Fruit fly (Drosophila melanogaster) whole organism, embryonic: ENCODE results near the gene Nepl3.
A peak's percentile ranks its signal among the peaks of the same experiment; 100 is the strongest.

Source experiments
- Atf6 ChIP-seq: fragments of 200-800 bp; sonication (Bioruptor generic); IDR thresholded peaks from 2 replicates; pipeline ENCODE4 v1.3.6; 2022; ENCODE audit warnings: missing biosample characterization, missing genetic modification characterization
- Blimp-1 ChIP-seq: fragments of 200-800 bp; sonication (Bioruptor generic); optimal IDR thresholded peaks from 3 replicates; lab custom pipeline; 2018; ENCODE audit warnings: missing biosample characterization, missing genetic modification characterization, mild to moderate bottlenecking, moderate library complexity, missing genetic modification reagents
- CG10462 ChIP-seq: fragments of 200-800 bp; sonication (Bioruptor generic); optimal IDR thresholded peaks from 2 replicates; lab custom pipeline; 2016; ENCODE audit warnings: missing biosample characterization, missing genetic modification characterization
- CG11504 ChIP-seq: fragments of 200-800 bp; sonication (Bioruptor generic); optimal IDR thresholded peaks from 3 replicates; lab custom pipeline; 2019; ENCODE audit warnings: missing biosample characterization, mild to moderate bottlenecking, missing genetic modification characterization, moderate library complexity
- CG13123 ChIP-seq: fragments of 200-800 bp; sonication (Bioruptor generic); optimal IDR thresholded peaks from 2 replicates; lab custom pipeline; 2016; ENCODE audit warnings: missing biosample characterization, missing genetic modification characterization
- CG14050 ChIP-seq: fragments of 200-800 bp; sonication (Bioruptor generic); IDR thresholded peaks from 3 replicates; pipeline ENCODE4 v1.3.6; 2022; ENCODE audit warnings: missing biosample characterization, missing genetic modification characterization
- CG15073 ChIP-seq: fragments of 200-800 bp; sonication (Bioruptor generic); optimal IDR thresholded peaks from 2 replicates; lab custom pipeline; 2016; ENCODE audit warnings: missing biosample characterization, missing genetic modification characterization
- CG16779 ChIP-seq: fragments of 200-800 bp; sonication (Bioruptor generic); IDR thresholded peaks from 2 replicates; pipeline ENCODE4 v1.3.6; 2022; ENCODE audit warnings: missing biosample characterization, missing genetic modification characterization
- CG17612 ChIP-seq: fragments of 200-800 bp; sonication (Bioruptor generic); IDR thresholded peaks from 2 replicates; pipeline ENCODE4 v1.3.6; 2022; ENCODE audit warnings: missing biosample characterization, missing genetic modification characterization
- CG1832 ChIP-seq: fragments of 200-800 bp; sonication (Bioruptor generic); optimal IDR thresholded peaks from 2 replicates; lab custom pipeline; 2017; ENCODE audit warnings: missing biosample characterization, mild to moderate bottlenecking, missing genetic modification characterization, inconsistent platforms
- CG18476 ChIP-seq: fragments of 200-800 bp; sonication (Bioruptor generic); optimal IDR thresholded peaks from 2 replicates; lab custom pipeline; 2016; ENCODE audit warnings: missing biosample characterization, mild to moderate bottlenecking, missing genetic modification characterization
- CG18599 ChIP-seq: fragments of 200-800 bp; sonication (Bioruptor generic); optimal IDR thresholded peaks from 3 replicates; lab custom pipeline; 2017; ENCODE audit warnings: missing biosample characterization, missing genetic modification characterization, mild to moderate bottlenecking, moderate library complexity, missing genetic modification reagents
- CG2120 ChIP-seq: fragments of 200-800 bp; sonication (Bioruptor generic); optimal IDR thresholded peaks from 3 replicates; lab custom pipeline; 2016; ENCODE audit warnings: missing biosample characterization, missing genetic modification characterization
- CG31441 ChIP-seq: fragments of 200-800 bp; sonication (Bioruptor generic); IDR thresholded peaks from 2 replicates; pipeline ENCODE4 v1.3.6; 2022; ENCODE audit warnings: missing biosample characterization, missing genetic modification characterization
- CG3163 ChIP-seq: fragments of 200-800 bp; sonication (Bioruptor generic); optimal IDR thresholded peaks from 3 replicates; lab custom pipeline; 2016; ENCODE audit warnings: missing biosample characterization, missing genetic modification characterization
- CG4328 ChIP-seq: fragments of 200-800 bp; sonication (Bioruptor generic); optimal IDR thresholded peaks from 3 replicates; lab custom pipeline; 2017; ENCODE audit warnings: missing biosample characterization, missing genetic modification reagents, missing genetic modification characterization
- CG4617 ChIP-seq: fragments of 200-800 bp; sonication (Bioruptor generic); optimal IDR thresholded peaks from 3 replicates; lab custom pipeline; 2016; ENCODE audit warnings: missing biosample characterization, missing genetic modification characterization, borderline replicate concordance
- CG4820 ChIP-seq: fragments of 200-800 bp; sonication (Bioruptor generic); optimal IDR thresholded peaks from 3 replicates; lab custom pipeline; 2016; ENCODE audit warnings: missing biosample characterization, missing genetic modification characterization
- CG6254 ChIP-seq: fragments of 200-800 bp; sonication (Bioruptor generic); optimal IDR thresholded peaks from 3 replicates; lab custom pipeline; 2017; ENCODE audit warnings: mild to moderate bottlenecking, missing biosample characterization, missing genetic modification reagents, missing genetic modification characterization
- CG6272 ChIP-seq: fragments of 200-800 bp; sonication (Bioruptor generic); IDR thresholded peaks from 2 replicates; pipeline ENCODE4 v1.3.6; 2022; ENCODE audit warnings: missing biosample characterization, missing genetic modification characterization
- CG6813 ChIP-seq: fragments of 200-800 bp; sonication (Bioruptor generic); optimal IDR thresholded peaks from 2 replicates; lab custom pipeline; 2017; ENCODE audit warnings: missing biosample characterization, missing genetic modification characterization, mild to moderate bottlenecking, moderate library complexity, missing genetic modification reagents
- CG9215 ChIP-seq: fragments of 200-800 bp; sonication (Bioruptor generic); IDR thresholded peaks from 2 replicates; pipeline ENCODE4 v1.3.6; 2022; ENCODE audit warnings: missing biosample characterization, missing genetic modification characterization
- CG9609 ChIP-seq: fragments of 200-800 bp; sonication (Bioruptor generic); optimal IDR thresholded peaks from 3 replicates; lab custom pipeline; 2016; ENCODE audit warnings: missing biosample characterization, missing genetic modification characterization
- Dek ChIP-seq: fragments of 200-800 bp; sonication (Bioruptor generic); optimal IDR thresholded peaks from 3 replicates; lab custom pipeline; 2019; ENCODE audit warnings: missing biosample characterization, mild to moderate bottlenecking, missing genetic modification characterization, moderate library complexity
- Eip74EF ChIP-seq, 2 experiments: fragments of 200-800 bp in 1 of 2; fragments of >200 bp in 1 of 2; sonication (Bioruptor generic) in 1 of 2; optimal IDR thresholded peaks; 2 replicates each; lab custom pipeline; 2017 to 2019; ENCODE audit warnings: missing biosample characterization in 2 of 2, missing genetic modification characterization in 2 of 2, mild to moderate bottlenecking in 1 of 2, moderate library complexity in 1 of 2
- Elba2 ChIP-seq: fragments of 200-800 bp; sonication (Bioruptor generic); optimal IDR thresholded peaks from 3 replicates; lab custom pipeline; 2016; ENCODE audit warnings: missing biosample characterization, missing genetic modification characterization
- Hey ChIP-seq: fragments of 200-800 bp; sonication (Bioruptor generic); optimal IDR thresholded peaks from 3 replicates; lab custom pipeline; 2018; ENCODE audit warnings: missing biosample characterization, mild to moderate bottlenecking, missing genetic modification characterization
- Sry-β ChIP-seq: fragments of 200-800 bp; sonication (Bioruptor generic); optimal IDR thresholded peaks from 2 replicates; lab custom pipeline; 2018; ENCODE audit warnings: missing biosample characterization, mild to moderate bottlenecking, missing genetic modification characterization, moderate library complexity
- Sry-δ ChIP-seq: fragments of 200-800 bp; sonication (Bioruptor generic); optimal IDR thresholded peaks from 2 replicates; lab custom pipeline; 2016; ENCODE audit warnings: missing biosample characterization, missing genetic modification characterization
- YL-1 ChIP-seq: fragments of 200-800 bp; sonication (Bioruptor generic); optimal IDR thresholded peaks from 3 replicates; lab custom pipeline; 2017; ENCODE audit warnings: missing biosample characterization, mild to moderate bottlenecking, missing genetic modification characterization
- aop ChIP-seq: fragments of 200-800 bp; sonication (Bioruptor generic); IDR thresholded peaks from 2 replicates; pipeline ENCODE4 v1.3.6; 2022; ENCODE audit warnings: missing biosample characterization, missing genetic modification characterization
- ato ChIP-seq: fragments of 200-800 bp; sonication (Bioruptor generic); IDR thresholded peaks from 2 replicates; pipeline ENCODE4 v1.3.6; 2022; ENCODE audit warnings: missing biosample characterization, missing genetic modification characterization; ENCODE audit not compliant: partially characterized antibody
- bab2 ChIP-seq: fragments of 200-800 bp; sonication (Bioruptor generic); optimal IDR thresholded peaks from 2 replicates; lab custom pipeline; 2016; ENCODE audit warnings: missing biosample characterization, missing genetic modification characterization
- bsh ChIP-seq, 2 experiments: fragments of 200-800 bp; sonication (Bioruptor generic); optimal IDR thresholded peaks; 2 replicates each; lab custom pipeline; 2017 to 2018; ENCODE audit warnings: mild to moderate bottlenecking in 2 of 2, missing biosample characterization in 2 of 2, missing genetic modification characterization in 2 of 2, moderate library complexity in 1 of 2
- dati ChIP-seq: fragments of 200-800 bp; sonication (Bioruptor generic); IDR thresholded peaks from 2 replicates; pipeline ENCODE4 v1.3.6; 2022; ENCODE audit warnings: missing biosample characterization, missing genetic modification characterization
- emc ChIP-seq: fragments of 200-800 bp; sonication (Bioruptor generic); optimal IDR thresholded peaks from 2 replicates; lab custom pipeline; 2016; ENCODE audit warnings: missing biosample characterization, missing genetic modification characterization
- gem ChIP-seq: fragments of 200-800 bp; sonication (Bioruptor generic); optimal IDR thresholded peaks from 2 replicates; lab custom pipeline; 2019; ENCODE audit warnings: missing biosample characterization, mild to moderate bottlenecking, missing genetic modification characterization, moderate library complexity
- grn ChIP-seq: fragments of 200-800 bp; sonication (Bioruptor generic); optimal IDR thresholded peaks from 3 replicates; lab custom pipeline; 2017; ENCODE audit warnings: missing biosample characterization, missing genetic modification characterization
- hth ChIP-seq: fragments of >200 bp; optimal IDR thresholded peaks from 2 replicates; lab custom pipeline; 2017; ENCODE audit warnings: inconsistent platforms
- ind ChIP-seq: fragments of 200-800 bp; sonication (Bioruptor generic); optimal IDR thresholded peaks from 3 replicates; lab custom pipeline; 2016; ENCODE audit warnings: missing biosample characterization, missing genetic modification characterization
- jing ChIP-seq: fragments of 200-800 bp; sonication (Bioruptor generic); optimal IDR thresholded peaks from 2 replicates; lab custom pipeline; 2018; ENCODE audit warnings: missing biosample characterization, mild to moderate bottlenecking, missing genetic modification characterization
- kni ChIP-seq: fragments of 200-800 bp; sonication (Bioruptor generic); optimal IDR thresholded peaks from 3 replicates; lab custom pipeline; 2017; ENCODE audit warnings: mild to moderate bottlenecking, missing biosample characterization, missing genetic modification reagents, missing genetic modification characterization
- lola ChIP-seq, 3 experiments: fragments of >200 bp in 2 of 3; fragments of 200-800 bp in 1 of 3; sonication (Bioruptor generic) in 1 of 3; optimal IDR thresholded peaks; 2 replicates each; lab custom pipeline; 2017 to 2019; ENCODE audit warnings: missing biosample characterization in 3 of 3, missing genetic modification characterization in 3 of 3, mild to moderate bottlenecking in 1 of 3, moderate library complexity in 1 of 3
- mirr ChIP-seq: fragments of 200-800 bp; sonication (Bioruptor generic); optimal IDR thresholded peaks from 3 replicates; lab custom pipeline; 2018; ENCODE audit warnings: missing biosample characterization, mild to moderate bottlenecking, missing genetic modification characterization
- mld ChIP-seq: fragments of 200-800 bp; sonication (Bioruptor generic); IDR thresholded peaks from 3 replicates; pipeline ENCODE4 v1.3.6; 2022; ENCODE audit warnings: missing biosample characterization, missing genetic modification characterization; ENCODE audit not compliant: partially characterized antibody
- nmo ChIP-seq: fragments of 200-800 bp; sonication (Bioruptor generic); optimal IDR thresholded peaks from 2 replicates; lab custom pipeline; 2018; ENCODE audit warnings: missing biosample characterization, mild to moderate bottlenecking, missing genetic modification characterization, moderate library complexity
- ranshi ChIP-seq: fragments of 200-800 bp; sonication (Bioruptor generic); IDR thresholded peaks from 2 replicates; pipeline ENCODE4 v1.3.6; 2022; ENCODE audit warnings: missing biosample characterization, missing genetic modification characterization
- rib ChIP-seq: fragments of 200-800 bp; sonication (Bioruptor generic); IDR thresholded peaks from 2 replicates; pipeline ENCODE4 v1.3.6; 2022; ENCODE audit warnings: missing biosample characterization, missing genetic modification characterization
- seq ChIP-seq: fragments of 200-800 bp; sonication (Bioruptor generic); IDR thresholded peaks from 2 replicates; pipeline ENCODE4 v1.3.6; 2022; ENCODE audit warnings: missing biosample characterization, missing genetic modification characterization
- so ChIP-seq: fragments of 200-800 bp; sonication (Bioruptor generic); IDR thresholded peaks from 3 replicates; pipeline ENCODE4 v1.3.6; 2022; ENCODE audit warnings: missing biosample characterization, missing genetic modification characterization
- z ChIP-seq: fragments of 200-800 bp; sonication (Bioruptor generic); IDR thresholded peaks from 3 replicates; pipeline ENCODE4 v1.3.6; 2022; ENCODE audit warnings: missing biosample characterization, missing genetic modification characterization

The Nepl3 gene

dm6 chr2L:5054953-5055352 lies 3.1 kb downstream of the Nepl3 start, which contains the start of the genes CG14036 and His3.3A (continued):
- TF ChIP-seq CG31441 (GFP tag; lab: Robert Waterston, UW): no peak
- no peak for TF ChIP-seq rib (GFP tag; lab: Robert Waterston, UW)
- TF ChIP-seq CG14050: no peak
- TF ChIP-seq CG18599 (GFP tag; lab: Kevin White, UChicago): no peak
- no peak for TF ChIP-seq CG10462 (GFP tag; lab: Kevin White, UChicago)
- peak; percentile 18 for TF ChIP-seq CG11504
- TF ChIP-seq dati (GFP tag; lab: Robert Waterston, UW): no peak
- TF ChIP-seq Sry-δ (GFP tag; lab: Kevin White, UChicago): peak; percentile 65
- TF ChIP-seq CG15073: no peak
- no peak for TF ChIP-seq grn (GFP tag; lab: Kevin White, UChicago)
- TF ChIP-seq Eip74EF (GFP tag; optimal IDR thresholded peaks at IDR 0.05; lab: Kevin White, UChicago): no peak
- TF ChIP-seq ato (GFP tag; lab: Robert Waterston, UW): 0 out of 2 replicates have a peak, but pooled peaks have one; percentile 25
- no peak for TF ChIP-seq CG1832 (GFP tag; lab: Kevin White, UChicago)
- TF ChIP-seq CG17612 (GFP tag; lab: Robert Waterston, UW): no peak
- no peak for TF ChIP-seq CG3163
- TF ChIP-seq CG4328: no peak
- TF ChIP-seq nmo (GFP tag; lab: Kevin White, UChicago): peak; percentile 56
- TF ChIP-seq CG9609 (GFP tag; lab: Kevin White, UChicago): no peak
- peak; percentile 6 for TF ChIP-seq bab2 (GFP tag; lab: Kevin White, UChicago)
- TF ChIP-seq ranshi (GFP tag; lab: Robert Waterston, UW): no peak
- TF ChIP-seq seq (GFP tag; lab: Robert Waterston, UW): no peak
- TF ChIP-seq bsh (GFP tag; optimal IDR thresholded peaks at IDR 0.05; lab: Kevin White, UChicago): no peak
- TF ChIP-seq CG6254 (GFP tag; lab: Kevin White, UChicago): no peak
- TF ChIP-seq CG4617 (GFP tag; lab: Kevin White, UChicago): peak; percentile 43
- TF ChIP-seq so: no peak
- TF ChIP-seq CG6813 (GFP tag; lab: Kevin White, UChicago): no peak
- TF ChIP-seq ind: no peak
- peak; percentile 46 for TF ChIP-seq CG2120 (GFP tag; lab: Kevin White, UChicago)
- TF ChIP-seq CG9215 (GFP tag; lab: Robert Waterston, UW): no peak
- TF ChIP-seq Sry-β (GFP tag; lab: Kevin White, UChicago): peak; percentile 1
- TF ChIP-seq CG6272: no peak
- TF ChIP-seq z (GFP tag; lab: Robert Waterston, UW): no peak
- TF ChIP-seq Blimp-1 (GFP tag; lab: Kevin White, UChicago): peak; percentile 69
- TF ChIP-seq kni (GFP tag; lab: Kevin White, UChicago): no peak
- no peak for TF ChIP-seq mirr (GFP tag; lab: Kevin White, UChicago)
- TF ChIP-seq CG4820 (GFP tag; lab: Kevin White, UChicago): peak; percentile 90
- TF ChIP-seq jing: no peak
- TF ChIP-seq hth (lab: Kevin White, UChicago): no peak
- TF ChIP-seq YL-1 (GFP tag; lab: Kevin White, UChicago): peak; percentile 63
- TF ChIP-seq Hey (tag; lab: Kevin White, UChicago): no peak
- TF ChIP-seq mld (GFP tag; lab: Robert Waterston, UW): 0 out of 3 replicates have a peak, but pooled peaks have one; percentile 41
- TF ChIP-seq emc (GFP tag; lab: Kevin White, UChicago): no peak
- TF ChIP-seq aop (GFP tag; lab: Robert Waterston, UW): no peak
- TF ChIP-seq CG18476 (GFP tag; lab: Kevin White, UChicago): no peak
- peak; percentile 5 for TF ChIP-seq gem (tag; lab: Kevin White, UChicago)
- no peak for TF ChIP-seq CG13123 (GFP tag; lab: Kevin White, UChicago)
- TF ChIP-seq Dek (tag; lab: Kevin White, UChicago): no peak
- TF ChIP-seq Atf6 (GFP tag; lab: Robert Waterston, UW): no peak
- no peak for TF ChIP-seq lola (GFP tag; optimal IDR thresholded peaks at IDR 0.05; lab: Kevin White, UChicago)
- no peak for TF ChIP-seq CG16779 (GFP tag; lab: Robert Waterston, UW)
- TF ChIP-seq Elba2: no peak
